Worm (Caenorhabditis elegans) whole organism, L2 larva: Measurements from ENCODE around the gene phy-3.

Source experiments
- C34F6.9 ChIP-seq: fragments of 150-350 bp; optimal IDR thresholded peaks from 2 replicates; lab custom pipeline; 2014; ENCODE audit warnings: missing biosample characterization, missing genetic modification characterization
- F13H6.1 ChIP-seq: sonication (generic microtip); optimal IDR thresholded peaks from 2 replicates; lab custom pipeline; 2016; ENCODE audit warnings: missing genetic modification characterization, missing compliant biosample characterization
- R02D3.7 ChIP-seq: fragments of 150-350 bp; optimal IDR thresholded peaks from 2 replicates; lab custom pipeline; 2014; ENCODE audit warnings: missing biosample characterization, missing genetic modification characterization
- ZK546.5 ChIP-seq: sonication (generic microtip); optimal IDR thresholded peaks from 2 replicates; lab custom pipeline; 2017; ENCODE audit warnings: missing biosample characterization, missing genetic modification characterization
- alr-1 ChIP-seq: fragments of 150-350 bp; optimal IDR thresholded peaks from 2 replicates; lab custom pipeline; 2014; ENCODE audit warnings: missing biosample characterization, missing genetic modification characterization
- ama-1 ChIP-seq: fragments of 150-350 bp; optimal IDR thresholded peaks from 2 replicates; lab custom pipeline; 2018; ENCODE audit warnings: inconsistent platforms
- blmp-1 ChIP-seq: sonication (generic microtip); optimal IDR thresholded peaks from 2 replicates; lab custom pipeline; 2017; ENCODE audit warnings: missing genetic modification characterization, mild to moderate bottlenecking, missing compliant biosample characterization, antibody characterized with exemption, moderate library complexity; ENCODE audit not compliant: insufficient read depth
- ceh-16 ChIP-seq: fragments of 150-350 bp; optimal IDR thresholded peaks from 2 replicates; lab custom pipeline; 2014; ENCODE audit warnings: missing biosample characterization, missing genetic modification characterization
- crh-2 ChIP-seq: sonication (generic microtip); optimal IDR thresholded peaks from 2 replicates; lab custom pipeline; 2017; ENCODE audit warnings: missing biosample characterization, missing genetic modification characterization
- dmd-4 ChIP-seq: sonication (generic microtip); optimal IDR thresholded peaks from 2 replicates; lab custom pipeline; 2017; ENCODE audit warnings: missing biosample characterization, missing genetic modification characterization
- egl-27 ChIP-seq: sonication (generic microtip); optimal IDR thresholded peaks from 3 replicates; lab custom pipeline; 2017; ENCODE audit warnings: missing biosample characterization, missing genetic modification reagents, missing genetic modification characterization
- elt-1 ChIP-seq: fragments of 150-350 bp; optimal IDR thresholded peaks from 2 replicates; lab custom pipeline; 2014; ENCODE audit warnings: missing biosample characterization, missing genetic modification characterization
- elt-3 ChIP-seq: sonication (generic microtip); optimal IDR thresholded peaks from 2 replicates; lab custom pipeline; 2017; ENCODE audit warnings: missing biosample characterization, missing genetic modification characterization
- fos-1 ChIP-seq: fragments of 150-350 bp; optimal IDR thresholded peaks from 2 replicates; lab custom pipeline; 2014; ENCODE audit warnings: missing biosample characterization, missing genetic modification characterization
- gmeb-1 ChIP-seq: fragments of 150-350 bp; optimal IDR thresholded peaks from 2 replicates; lab custom pipeline; 2014; ENCODE audit warnings: missing biosample characterization, missing genetic modification characterization
- lin-11 ChIP-seq: fragments of 150-350 bp; sonication (generic microtip); optimal IDR thresholded peaks from 2 replicates; lab custom pipeline; 2014; ENCODE audit warnings: missing biosample characterization, missing genetic modification characterization, inconsistent platforms, mixed read lengths
- lin-13 ChIP-seq: fragments of 150-350 bp; optimal IDR thresholded peaks from 2 replicates; lab custom pipeline; 2014; ENCODE audit warnings: missing biosample characterization, missing genetic modification reagents, missing genetic modification characterization
- lsy-2 ChIP-seq, 2 experiments: fragments of 150-350 bp in 1 of 2; sonication (generic microtip) in 1 of 2; optimal IDR thresholded peaks; 2 replicates each; lab custom pipeline; 2014 to 2017; ENCODE audit warnings: missing biosample characterization in 2 of 2, missing genetic modification characterization in 2 of 2
- mab-5 ChIP-seq: fragments of 150-350 bp; optimal IDR thresholded peaks from 2 replicates; lab custom pipeline; 2014; ENCODE audit warnings: missing biosample characterization, missing genetic modification characterization
- nhr-10 ChIP-seq: sonication (generic microtip); optimal IDR thresholded peaks from 2 replicates; lab custom pipeline; 2017; ENCODE audit warnings: missing biosample characterization, missing genetic modification characterization
- nhr-12 ChIP-seq: fragments of 150-350 bp; optimal IDR thresholded peaks from 2 replicates; lab custom pipeline; 2014; ENCODE audit warnings: missing biosample characterization, missing genetic modification characterization
- nhr-129 ChIP-seq: fragments of 150-350 bp; optimal IDR thresholded peaks from 2 replicates; lab custom pipeline; 2014; ENCODE audit warnings: missing biosample characterization, missing genetic modification characterization
- nhr-21 ChIP-seq: fragments of 150-350 bp; optimal IDR thresholded peaks from 2 replicates; lab custom pipeline; 2014; ENCODE audit warnings: missing biosample characterization, missing genetic modification characterization
- nhr-237 ChIP-seq: fragments of 150-350 bp; optimal IDR thresholded peaks from 2 replicates; lab custom pipeline; 2014; ENCODE audit warnings: missing biosample characterization, missing genetic modification characterization
- nhr-25 ChIP-seq: fragments of 150-350 bp; sonication (generic microtip); optimal IDR thresholded peaks from 3 replicates; lab custom pipeline; 2014; ENCODE audit warnings: missing biosample characterization, missing genetic modification characterization
- nhr-6 ChIP-seq: fragments of 150-350 bp; optimal IDR thresholded peaks from 2 replicates; lab custom pipeline; 2014; ENCODE audit warnings: missing biosample characterization, missing genetic modification characterization
- skn-1 ChIP-seq: sonication (generic microtip); optimal IDR thresholded peaks from 2 replicates; lab custom pipeline; 2017; ENCODE audit warnings: missing biosample characterization, missing genetic modification characterization
- sma-3 ChIP-seq: sonication (generic microtip); optimal IDR thresholded peaks from 2 replicates; lab custom pipeline; 2016; ENCODE audit warnings: missing genetic modification reagents, missing genetic modification characterization, missing compliant biosample characterization
- snpc-4 ChIP-seq: fragments of 150-350 bp; optimal IDR thresholded peaks from 2 replicates; lab custom pipeline; 2014; ENCODE audit warnings: missing biosample characterization, missing genetic modification characterization
- unc-39 ChIP-seq: fragments of 150-350 bp; optimal IDR thresholded peaks from 2 replicates; lab custom pipeline; 2014; ENCODE audit warnings: missing biosample characterization, missing genetic modification characterization
- unc-55 ChIP-seq: fragments of 150-350 bp; sonication (generic microtip); optimal IDR thresholded peaks from 3 replicates; lab custom pipeline; 2014; ENCODE audit warnings: missing biosample characterization, missing genetic modification reagents, missing genetic modification characterization
- unc-62 ChIP-seq: fragments of 150-350 bp; optimal IDR thresholded peaks from 2 replicates; lab custom pipeline; 2014; ENCODE audit warnings: missing biosample characterization, missing genetic modification reagents, missing genetic modification characterization
- ztf-1 ChIP-seq: fragments of 200-800 bp; sonication (Bioruptor generic); conservative IDR thresholded peaks from 2 replicates; pipeline ENCODE4 v1.3.6; 2022; ENCODE audit warnings: missing genetic modification characterization, missing compliant biosample characterization
- ztf-4 ChIP-seq: fragments of 150-350 bp; optimal IDR thresholded peaks from 2 replicates; lab custom pipeline; 2014; ENCODE audit warnings: missing biosample characterization, missing genetic modification characterization

phy-3 gene

DNA sequence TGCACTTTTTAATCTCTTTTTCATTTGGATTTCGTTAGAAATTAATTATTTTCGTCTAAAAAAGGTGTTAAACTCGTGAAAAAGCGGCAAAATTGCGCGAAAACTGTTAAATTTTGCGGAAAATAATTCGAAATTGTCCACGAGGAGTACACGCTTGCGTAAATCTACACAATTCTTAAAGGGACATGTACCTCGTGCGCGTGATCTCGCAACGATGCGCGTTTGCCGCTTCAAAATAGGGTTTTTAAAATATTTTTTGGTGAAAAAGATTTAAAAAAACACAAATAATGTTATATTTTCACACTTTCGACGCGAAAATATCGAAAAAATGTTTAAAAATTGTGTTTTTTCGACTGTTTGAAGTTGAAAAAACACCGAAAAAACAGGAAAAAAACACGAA lies 39.7 kb upstream of the phy-3 start:
- TF ChIP-seq unc-62 (GFP tag; lab: Kevin White, UChicago), result no peak
- no peak for TF ChIP-seq nhr-237 (tag; lab: Kevin White, UChicago)
- TF ChIP-seq snpc-4 (tag; lab: Kevin White, UChicago), result no peak
- no peak for TF ChIP-seq ztf-4 (tag; lab: Kevin White, UChicago)
- TF ChIP-seq alr-1 (tag; lab: Kevin White, UChicago), result no peak
- no peak for TF ChIP-seq sma-3 (GFP tag; lab: Kevin White, UChicago)
- TF ChIP-seq unc-39 (tag; lab: Kevin White, UChicago), result no peak
- TF ChIP-seq gmeb-1 (tag; lab: Kevin White, UChicago), result no peak
- no peak for TF ChIP-seq nhr-6 (tag; lab: Kevin White, UChicago)
- TF ChIP-seq ztf-1 (GFP tag; lab: Robert Waterston, UW), result no peak

DNA sequence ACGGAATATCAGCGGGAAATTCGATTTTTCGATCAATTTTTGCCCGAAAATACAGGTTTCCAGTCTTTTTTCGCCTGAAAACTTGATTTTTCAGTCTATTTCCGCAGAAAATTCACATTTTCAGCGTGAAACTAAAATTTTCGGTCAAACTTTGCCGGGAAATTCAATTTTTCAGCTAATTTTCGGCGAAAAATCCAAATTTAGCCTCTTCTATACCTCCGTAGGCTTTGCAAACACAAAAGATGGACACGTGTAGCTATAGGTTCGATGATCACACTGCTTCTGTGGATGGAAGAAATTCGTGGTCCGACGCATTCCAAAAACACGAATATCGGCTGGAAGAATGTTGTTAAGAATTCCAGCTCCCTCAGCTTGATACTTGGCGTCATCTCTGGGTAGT lies 38.9 kb upstream of the phy-3 start:
- TF ChIP-seq skn-1 (tag; lab: Kevin White, UChicago) (no peak), ceh-16 (tag; lab: Kevin White, UChicago) (no peak), mab-5 (tag; lab: Kevin White, UChicago) (no peak), elt-3 (tag; lab: Kevin White, UChicago) (no peak), unc-62 (GFP tag; lab: Kevin White, UChicago) (no peak), unc-39 (tag; lab: Kevin White, UChicago) (no peak)

DNA sequence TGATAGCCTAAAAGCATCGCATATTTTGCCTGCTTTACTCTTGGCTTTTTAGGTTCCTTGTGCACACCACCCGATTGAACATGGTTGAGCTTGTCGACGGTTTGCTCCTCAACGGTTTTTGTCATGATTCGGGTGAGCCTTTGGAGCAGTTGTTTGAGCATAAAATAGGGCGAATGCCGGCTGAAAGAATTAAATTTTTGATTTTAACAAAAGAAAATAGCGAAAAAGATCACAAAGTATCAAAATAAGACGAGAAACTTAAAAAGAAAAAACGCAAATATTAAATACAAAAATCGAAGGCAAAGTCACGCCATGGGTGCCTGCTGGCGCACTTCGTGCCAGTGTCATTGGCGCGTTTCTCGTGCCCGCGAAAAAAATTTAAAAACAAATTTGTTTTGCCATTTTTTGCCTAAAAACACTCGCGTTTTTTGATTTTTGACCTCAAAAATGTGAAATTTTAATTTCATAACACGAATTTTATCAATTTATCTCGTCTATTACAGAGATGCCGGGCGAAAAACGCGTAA lies 38.1 kb upstream of the phy-3 start, which contains the start of the genes ctps-1 and pus-1:
TSS of gene ctps-1 (plus strand) at position 51 of the 527 bp plus-strand sequence.
TSS of gene pus-1 (minus strand) at position 125 of the 527 bp plus-strand sequence.
- TF ChIP-seq mab-5 (tag; lab: Kevin White, UChicago) (peak; percentile 28), nhr-21 (tag; lab: Kevin White, UChicago) (peak; percentile 32), C34F6.9 (tag; lab: Kevin White, UChicago) (peak; percentile 77), elt-1 (tag; lab: Kevin White, UChicago) (no peak), lin-13 (peak; percentile 61), sma-3 (GFP tag; lab: Kevin White, UChicago) (peak; percentile 42), alr-1 (tag; lab: Kevin White, UChicago) (no peak), snpc-4 (tag; lab: Kevin White, UChicago) (peak; percentile 76), crh-2 (tag; lab: Kevin White, UChicago) (peak; percentile 66), unc-55 (peak; percentile 70), elt-3 (tag; lab: Kevin White, UChicago) (no peak), lsy-2 (tag; optimal IDR thresholded peaks at IDR 0.05; lab: Kevin White, UChicago) (peak; percentile 76 to 80), F13H6.1 (tag; lab: Kevin White, UChicago) (peak; percentile 46), gmeb-1 (tag; lab: Kevin White, UChicago) (peak; percentile 81), nhr-129 (tag; lab: Kevin White, UChicago) (peak; percentile 27), ceh-16 (tag; lab: Kevin White, UChicago) (peak; percentile 22), nhr-25 (tag; lab: Kevin White, UChicago) (peak; percentile 40), dmd-4 (no peak), ZK546.5 (tag; lab: Kevin White, UChicago) (no peak), lin-11 (tag; lab: Kevin White, UChicago) (peak; percentile 76), egl-27 (tag; lab: Kevin White, UChicago) (peak; percentile 12), nhr-12 (tag; lab: Kevin White, UChicago) (no peak), ztf-4 (tag; lab: Kevin White, UChicago) (no peak), R02D3.7 (tag; lab: Kevin White, UChicago) (peak; percentile 7), blmp-1 (tag; lab: Kevin White, UChicago) (no peak)

DNA sequence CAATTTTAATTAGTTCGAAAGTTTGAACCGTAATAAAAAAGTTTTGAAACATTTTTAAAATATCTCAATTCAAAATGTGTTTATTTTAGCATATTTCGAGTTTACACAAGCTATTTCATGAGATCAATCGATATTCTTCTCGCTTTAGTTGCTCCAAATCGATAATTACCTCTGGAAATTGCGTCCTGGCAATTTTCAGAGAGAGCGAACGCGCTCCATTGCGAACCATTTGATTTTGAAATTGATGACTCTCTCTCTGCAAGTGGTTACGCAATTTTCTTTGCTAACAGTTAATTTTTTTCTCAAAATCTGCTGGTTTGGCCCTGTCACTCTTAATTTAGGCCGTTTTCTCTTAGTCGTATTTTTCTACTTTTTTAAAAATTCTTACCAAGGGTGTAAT lies 32.5 kb upstream of the phy-3 start:
- peak; percentile 30 for TF ChIP-seq unc-55
- no peak for TF ChIP-seq nhr-25 (tag; lab: Kevin White, UChicago)

DNA sequence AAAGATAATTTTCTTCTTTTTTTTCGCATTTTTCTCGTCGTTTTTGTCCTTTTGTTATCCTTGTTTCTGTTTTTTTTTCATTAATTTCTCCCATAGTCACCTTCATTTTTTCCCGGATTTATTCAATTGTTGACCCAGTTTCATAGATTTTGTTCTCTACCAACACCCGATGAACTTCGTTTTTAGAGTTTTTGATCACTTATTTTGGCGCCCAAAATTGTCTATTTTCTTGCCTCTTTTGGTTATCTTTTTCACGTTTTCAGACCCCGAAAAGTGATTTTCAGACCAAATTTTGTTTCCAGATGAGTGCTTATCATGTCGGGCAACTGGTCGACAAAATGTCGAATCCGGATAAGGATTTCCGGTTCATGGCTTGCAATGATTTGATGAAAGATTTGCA lies 30.4 kb upstream of the phy-3 start, which contains the start of gene cand-1:
TSS of gene cand-1 (plus strand) at position 301 of the 400 bp plus-strand sequence.
- TF ChIP-seq unc-39 (tag; lab: Kevin White, UChicago), result no peak
- no peak for TF ChIP-seq fos-1
- TF ChIP-seq snpc-4 (tag; lab: Kevin White, UChicago), result no peak
- no peak for TF ChIP-seq R02D3.7 (tag; lab: Kevin White, UChicago)
- no peak for TF ChIP-seq ama-1 (lab: Kevin White, UChicago)
- no peak for TF ChIP-seq C34F6.9 (tag; lab: Kevin White, UChicago)
- TF ChIP-seq nhr-10, result no peak
